Fruit fly (Drosophila melanogaster) whole organism: ENCODE measurements around the gene hop.

Experiments used
- CG8478 ChIP-seq: fragments of >200 bp; optimal IDR thresholded peaks from 2 replicates; lab custom pipeline; 2018; ENCODE audit warnings: inconsistent platforms
- Dll ChIP-seq: fragments of >200 bp; optimal IDR thresholded peaks from 2 replicates; lab custom pipeline; 2017
- pan ChIP-seq: fragments of >200 bp; optimal IDR thresholded peaks from 2 replicates; lab custom pipeline; 2017
- psq ChIP-seq: fragments of >200 bp; optimal IDR thresholded peaks from 2 replicates; lab custom pipeline; 2017
- usp ChIP-seq: fragments of >200 bp; optimal IDR thresholded peaks from 2 replicates; lab custom pipeline; 2017; ENCODE audit warnings: missing biosample characterization, missing genetic modification characterization, mixed read lengths

DNA sequence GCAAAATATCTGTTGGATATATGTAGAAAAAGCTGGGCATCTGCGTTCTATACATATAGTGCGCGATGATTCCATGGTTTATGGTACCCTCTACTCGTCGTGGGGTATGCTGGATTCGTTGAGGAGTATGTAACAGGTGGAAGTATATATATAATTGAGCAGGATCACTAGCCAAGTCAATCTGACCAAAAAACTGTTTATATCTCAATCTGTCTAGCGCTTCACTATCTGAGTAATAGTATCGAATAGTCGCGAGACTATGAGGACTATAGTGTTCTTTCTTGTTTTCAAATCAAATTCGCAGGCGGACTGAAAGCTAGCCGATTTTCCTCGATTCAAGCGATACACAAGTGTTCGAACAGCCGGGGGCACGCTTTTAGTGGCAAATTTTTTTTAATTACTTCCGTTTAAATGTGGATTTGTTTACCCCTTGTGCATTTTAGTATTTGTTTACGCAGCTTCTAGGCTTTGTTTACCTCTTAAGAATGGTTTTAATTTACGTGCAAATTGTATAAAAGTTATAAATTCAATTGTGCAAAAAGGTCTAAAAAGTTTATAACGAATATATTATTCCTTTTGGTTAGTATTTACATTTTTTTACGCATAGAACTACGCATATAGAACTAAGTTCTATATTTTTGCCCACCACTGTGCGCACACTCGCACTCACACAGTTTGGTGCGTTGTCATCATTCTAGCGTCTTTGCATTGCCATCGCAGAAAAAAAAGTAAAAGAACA is 22.9 kb upstream of the hop start:
- TF ChIP-seq Dll (lab: Kevin White, UChicago) (no peak), pan (no peak), usp (GFP tag; lab: Kevin White, UChicago) (no peak), psq (no peak), CG8478 (lab: Kevin White, UChicago) (no peak)
